Fruit fly (Drosophila melanogaster): ENCODE data around the gene Grip84.

Gene Grip84

DNA sequence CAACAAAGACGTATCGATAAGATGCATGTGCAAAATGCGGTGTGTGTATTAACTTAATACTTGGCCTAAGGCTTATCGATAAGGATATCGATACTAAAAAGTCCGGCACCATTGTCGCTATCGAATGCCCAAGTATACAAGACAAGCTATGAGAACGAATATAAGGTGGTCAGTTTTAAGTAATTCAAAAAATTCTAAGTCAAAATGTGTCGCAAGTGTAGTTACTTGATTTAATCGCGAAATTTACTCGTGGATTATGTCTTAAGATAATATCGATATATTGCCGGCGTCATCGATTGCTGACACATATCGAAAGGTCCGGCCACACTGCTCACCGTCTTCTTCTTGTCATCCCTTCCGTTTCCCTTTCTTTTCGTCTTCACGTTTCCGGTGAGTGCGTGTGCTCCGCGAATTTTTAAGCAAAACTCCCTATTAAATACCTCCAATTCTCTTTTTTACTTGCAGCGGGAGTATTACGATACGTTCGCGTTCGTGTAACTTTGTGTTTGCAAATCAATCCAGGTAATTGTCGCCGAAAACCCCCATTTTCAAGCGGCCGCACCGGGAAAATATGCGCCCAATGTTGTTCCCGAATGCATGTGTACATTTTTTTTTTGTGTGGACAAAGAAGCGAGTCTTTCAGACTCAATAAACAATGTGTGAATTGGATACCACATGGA is 32.3 kb upstream of the Grip84 start, which contains the start of gene RpS10b:
TSS of gene RpS10b (plus strand) at position 348 of the 680 bp plus-strand sequence.
- TF ChIP-seq CG17806 (tag; optimal IDR thresholded peaks at IDR 0.05) (peak; percentile 28), CG15710 (tag; optimal IDR thresholded peaks at IDR 0.05) (peak; percentile 67), CG34367 (tag; optimal IDR thresholded peaks at IDR 0.05) (peak; percentile 78), CG12605 (GFP tag; IDR thresholded peaks at IDR 0.05) (peak; percentile 79), CG8159 (tag; optimal IDR thresholded peaks at IDR 0.05) (peak; percentile 63), Snoo (tag; optimal IDR thresholded peaks at IDR 0.05) (peak; percentile 93), CG14655 (GFP tag; optimal IDR thresholded peaks at IDR 0.05) (peak; percentile 60), D1 (tag; optimal IDR thresholded peaks at IDR 0.05) (no peak), Ets98B (GFP tag; IDR thresholded peaks at IDR 0.05) (peak; percentile 41), Pif1B (GFP tag; optimal IDR thresholded peaks at IDR 0.05) (peak; percentile 78), CG4496 (GFP tag; IDR thresholded peaks at IDR 0.05) (peak; percentile 92), CG9948 (tag; optimal IDR thresholded peaks at IDR 0.05) (peak; percentile 3), rn (GFP tag; IDR thresholded peaks at IDR 0.05) (no peak), Pif1A (GFP tag; optimal IDR thresholded peaks at IDR 0.05) (peak; percentile 85), EcR (GFP tag; optimal IDR thresholded peaks at IDR 0.05) (no peak), CG32121 (GFP tag; IDR thresholded peaks at IDR 0.05) (no peak), fd96Ca (GFP tag; IDR thresholded peaks at IDR 0.05) (no peak), gl (tag; optimal IDR thresholded peaks at IDR 0.05) (peak; percentile 73), CG10348 (GFP tag; IDR thresholded peaks at IDR 0.05) (no peak), CG8301 (tag; optimal IDR thresholded peaks at IDR 0.05) (peak; percentile 47), CG13204 (GFP tag; optimal IDR thresholded peaks at IDR 0.05) (peak; percentile 73)

- TF ChIP-seq Ets98B (GFP tag; IDR thresholded peaks at IDR 0.05): no peak
- TF ChIP-seq CG8159 (tag; optimal IDR thresholded peaks at IDR 0.05): no peak
- TF ChIP-seq CG34367 (tag; optimal IDR thresholded peaks at IDR 0.05): no peak
- TF ChIP-seq CG13204 (GFP tag; optimal IDR thresholded peaks at IDR 0.05): no peak
- TF ChIP-seq rn (GFP tag; IDR thresholded peaks at IDR 0.05): no peak
- no peak for TF ChIP-seq CG15710 (tag; optimal IDR thresholded peaks at IDR 0.05)
- TF ChIP-seq D1 (tag; optimal IDR thresholded peaks at IDR 0.05): no peak
- TF ChIP-seq Pif1B (GFP tag; optimal IDR thresholded peaks at IDR 0.05): no peak
- no peak for TF ChIP-seq EcR (GFP tag; optimal IDR thresholded peaks at IDR 0.05)
- no peak for TF ChIP-seq CG32121 (GFP tag; IDR thresholded peaks at IDR 0.05)
- TF ChIP-seq Snoo (tag; optimal IDR thresholded peaks at IDR 0.05): no peak
- TF ChIP-seq CG8301 (tag; optimal IDR thresholded peaks at IDR 0.05): no peak
- TF ChIP-seq CG12605 (GFP tag; IDR thresholded peaks at IDR 0.05): no peak
Measured at dm6 chrX:19595862-19596261, 30.3 kb upstream of the Grip84 start.

DNA sequence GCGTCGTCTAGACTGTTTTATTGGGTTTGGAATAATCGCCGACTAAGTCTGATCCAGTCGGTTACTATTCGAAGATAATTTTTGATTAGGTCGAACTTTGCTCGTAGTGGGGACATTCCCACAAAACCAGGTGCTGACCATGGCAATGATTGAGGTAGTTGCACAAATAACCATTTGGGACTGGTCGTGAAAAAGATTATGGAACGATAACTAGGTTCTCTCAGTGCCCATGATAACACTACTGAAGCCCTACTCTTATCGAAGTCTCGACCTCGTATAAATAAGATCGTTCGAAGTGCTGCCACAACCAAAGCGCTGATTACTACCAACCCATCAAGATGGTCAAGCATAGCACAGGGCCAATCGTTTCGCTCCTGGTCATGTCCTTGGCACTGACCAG is 26.7 kb upstream of the Grip84 start, which contains the start of gene CG14205:
TSS of gene CG14205 (plus strand) at position 301 of the 400 bp plus-strand sequence.
- TF ChIP-seq CG4496 (GFP tag; IDR thresholded peaks at IDR 0.05): no peak

dm6 chrX:19590579-19590978 is 25.0 kb upstream of the Grip84 start:
- no peak for TF ChIP-seq CG17806 (tag; optimal IDR thresholded peaks at IDR 0.05)

- no peak for TF ChIP-seq CG8301 (tag; optimal IDR thresholded peaks at IDR 0.05)
- no peak for TF ChIP-seq fd96Ca (GFP tag; IDR thresholded peaks at IDR 0.05)
- no peak for TF ChIP-seq gl (tag; optimal IDR thresholded peaks at IDR 0.05)
- no peak for TF ChIP-seq Snoo (tag; optimal IDR thresholded peaks at IDR 0.05)
- no peak for TF ChIP-seq CG10348 (GFP tag; IDR thresholded peaks at IDR 0.05)
- no peak for TF ChIP-seq CG13204 (GFP tag; optimal IDR thresholded peaks at IDR 0.05)
- no peak for TF ChIP-seq CG34367 (tag; optimal IDR thresholded peaks at IDR 0.05)
- TF ChIP-seq CG32121 (GFP tag; IDR thresholded peaks at IDR 0.05): no peak
- no peak for TF ChIP-seq EcR (GFP tag; optimal IDR thresholded peaks at IDR 0.05)
- no peak for TF ChIP-seq CG8159 (tag; optimal IDR thresholded peaks at IDR 0.05)
- no peak for TF ChIP-seq CG4496 (GFP tag; IDR thresholded peaks at IDR 0.05)
- TF ChIP-seq Pif1A (GFP tag; optimal IDR thresholded peaks at IDR 0.05): no peak
- no peak for TF ChIP-seq CG17806 (tag; optimal IDR thresholded peaks at IDR 0.05)
- TF ChIP-seq CG9948 (tag; optimal IDR thresholded peaks at IDR 0.05): no peak
Measured at dm6 chrX:19590070-19590469, 24.5 kb upstream of the Grip84 start, which contains the start of gene CG14219. CG14219 (minus strand) TSS chrX:19590170.

DNA sequence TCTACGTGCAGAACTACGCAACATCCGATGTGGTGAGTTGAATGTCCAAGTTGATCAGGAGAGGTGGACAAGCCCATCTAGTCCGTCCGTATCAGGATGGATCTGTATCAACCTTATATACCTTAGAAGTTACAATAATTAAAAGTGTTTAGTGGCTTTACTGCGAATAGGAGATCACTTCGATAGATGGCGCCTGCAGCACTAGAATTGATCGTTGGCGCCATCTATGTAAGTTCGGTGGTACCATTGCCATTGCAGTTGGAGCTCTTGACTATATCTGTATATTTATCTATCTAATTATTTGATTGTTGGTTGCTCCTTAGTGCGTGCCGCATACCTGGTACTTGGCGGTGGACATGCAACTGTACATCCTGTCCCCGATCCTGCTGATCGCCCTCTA is 19.6 kb upstream of the Grip84 start:
- TF ChIP-seq CG8159 (tag; optimal IDR thresholded peaks at IDR 0.05) (no peak), Pif1A (GFP tag; optimal IDR thresholded peaks at IDR 0.05) (no peak), Snoo (tag; optimal IDR thresholded peaks at IDR 0.05) (no peak), CG9948 (tag; optimal IDR thresholded peaks at IDR 0.05) (no peak), CG32121 (GFP tag; IDR thresholded peaks at IDR 0.05) (no peak), Ets98B (GFP tag; IDR thresholded peaks at IDR 0.05) (no peak), CG13204 (GFP tag; optimal IDR thresholded peaks at IDR 0.05) (no peak), D1 (tag; optimal IDR thresholded peaks at IDR 0.05) (no peak), CG15710 (tag; optimal IDR thresholded peaks at IDR 0.05) (no peak), CG8301 (tag; optimal IDR thresholded peaks at IDR 0.05) (no peak), fd96Ca (GFP tag; IDR thresholded peaks at IDR 0.05) (no peak), CG17806 (tag; optimal IDR thresholded peaks at IDR 0.05) (no peak), CG34367 (tag; optimal IDR thresholded peaks at IDR 0.05) (no peak)

Measured in whole organism, pupa.